Fruit fly (Drosophila melanogaster) whole organism, pupa: Measurements from ENCODE around the gene CG3625.

Experiments
- CG14655 ChIP-seq: fragments of 200-800 bp; sonication (Bioruptor generic); optimal IDR thresholded peaks from 3 replicates; lab custom pipeline; 2017; ENCODE audit warnings: mild to moderate bottlenecking, missing biosample characterization, missing genetic modification reagents, missing genetic modification characterization
- CG15710 ChIP-seq: fragments of 200-800 bp; sonication (Bioruptor generic); optimal IDR thresholded peaks from 2 replicates; lab custom pipeline; 2018; ENCODE audit warnings: missing biosample characterization, mild to moderate bottlenecking, missing genetic modification characterization, moderate library complexity
- Ets98B ChIP-seq: fragments of 200-800 bp; sonication (Bioruptor generic); IDR thresholded peaks from 2 replicates; pipeline ENCODE4 v1.3.6; 2022; ENCODE audit warnings: missing biosample characterization, missing genetic modification characterization
- Pif1A ChIP-seq: fragments of 200-800 bp; sonication (Bioruptor generic); optimal IDR thresholded peaks from 3 replicates; lab custom pipeline; 2016; ENCODE audit warnings: missing biosample characterization, missing genetic modification characterization
- gl ChIP-seq: fragments of 200-800 bp; sonication (Bioruptor generic); optimal IDR thresholded peaks from 2 replicates; lab custom pipeline; 2018; ENCODE audit warnings: missing biosample characterization, mild to moderate bottlenecking, missing genetic modification characterization

DNA sequence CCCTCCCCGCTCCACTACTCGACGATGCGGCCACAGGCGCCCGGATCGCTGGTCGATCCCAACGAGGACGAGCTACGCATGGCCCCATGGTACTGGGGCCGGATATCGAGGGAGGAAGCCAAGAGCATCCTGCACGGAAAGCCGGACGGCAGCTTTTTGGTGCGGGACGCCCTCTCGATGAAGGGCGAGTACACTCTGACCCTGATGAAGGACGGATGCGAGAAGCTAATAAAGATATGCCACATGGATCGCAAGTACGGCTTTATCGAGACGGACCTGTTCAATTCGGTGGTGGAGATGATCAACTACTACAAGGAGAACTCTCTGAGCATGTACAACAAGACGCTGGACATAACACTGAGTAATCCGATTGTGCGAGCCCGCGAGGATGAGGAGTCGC lies 7.4 kb upstream of the CG3625 start:
- TF ChIP-seq Ets98B (GFP tag; lab: Robert Waterston, UW) (no peak), CG14655 (GFP tag; lab: Kevin White, UChicago) (no peak), CG15710 (no peak), gl (tag; lab: Kevin White, UChicago) (no peak), Pif1A (no peak)
